Worm (Caenorhabditis elegans) whole organism, early embryonic: ENCODE results near the gene ugt-50.

Experiments used
- B0310.2 ChIP-seq: sonication (generic microtip); optimal IDR thresholded peaks from 2 replicates; lab custom pipeline; 2016; ENCODE audit warnings: mild to moderate bottlenecking, missing genetic modification characterization, missing compliant biosample characterization
- F13C5.2 ChIP-seq: sonication (generic microtip); optimal IDR thresholded peaks from 2 replicates; lab custom pipeline; 2017; ENCODE audit warnings: mild to moderate bottlenecking, missing genetic modification characterization, inconsistent platforms, missing compliant biosample characterization
- aly-1 ChIP-seq: sonication (generic microtip); optimal IDR thresholded peaks from 2 replicates; lab custom pipeline; 2016; ENCODE audit warnings: missing genetic modification characterization, missing compliant biosample characterization
- ama-1 ChIP-seq: fragments of 150-350 bp; optimal IDR thresholded peaks from 2 replicates; lab custom pipeline; 2014
- ceh-13 ChIP-seq: fragments of 200-800 bp; sonication (Bioruptor generic); optimal IDR thresholded peaks from 2 replicates; lab custom pipeline; 2018; ENCODE audit warnings: mild to moderate bottlenecking, missing genetic modification characterization, missing compliant biosample characterization
- ceh-36 ChIP-seq: sonication (generic microtip); optimal IDR thresholded peaks from 2 replicates; lab custom pipeline; 2016; ENCODE audit warnings: missing genetic modification characterization, inconsistent platforms, missing compliant biosample characterization
- ets-7 ChIP-seq: sonication (generic microtip); optimal IDR thresholded peaks from 2 replicates; lab custom pipeline; 2016; ENCODE audit warnings: missing genotype, missing genetic modification characterization, missing compliant biosample characterization
- flt-1 ChIP-seq: fragments of 200-800 bp; sonication (Bioruptor generic); IDR thresholded peaks from 2 replicates; pipeline ENCODE4 v1.3.6; 2022; ENCODE audit warnings: missing genetic modification characterization, missing compliant biosample characterization
- hmbx-1 ChIP-seq: sonication (generic microtip); optimal IDR thresholded peaks from 2 replicates; lab custom pipeline; 2016; ENCODE audit warnings: mild to moderate bottlenecking, missing genetic modification characterization, missing compliant biosample characterization
- hmg-4 ChIP-seq: fragments of 200-800 bp; sonication (Bioruptor generic); optimal IDR thresholded peaks from 2 replicates; lab custom pipeline; 2018; ENCODE audit warnings: mild to moderate bottlenecking, missing genetic modification characterization, missing compliant biosample characterization
- hnd-1 ChIP-seq: sonication (generic microtip); optimal IDR thresholded peaks from 2 replicates; lab custom pipeline; 2016; ENCODE audit warnings: missing genetic modification characterization, missing compliant biosample characterization
- pes-1 ChIP-seq: fragments of 200-800 bp; sonication (Bioruptor generic); IDR thresholded peaks from 2 replicates; pipeline ENCODE4 v1.3.6; 2022; ENCODE audit warnings: missing genetic modification reagents, missing genetic modification characterization, missing compliant biosample characterization
- scrt-1 ChIP-seq: fragments of 200-800 bp; sonication (Bioruptor generic); IDR thresholded peaks from 2 replicates; pipeline ENCODE4 v1.3.6; 2022; ENCODE audit warnings: missing genetic modification characterization, missing compliant biosample characterization
- sea-1 ChIP-seq: fragments of 200-800 bp; sonication (Bioruptor generic); conservative IDR thresholded peaks from 2 replicates; pipeline ENCODE4 v1.3.6; 2022; ENCODE audit warnings: missing genetic modification characterization, missing compliant biosample characterization
- tbx-11 ChIP-seq: fragments of 200-800 bp; sonication (Bioruptor generic); IDR thresholded peaks from 2 replicates; pipeline ENCODE4 v1.3.6; 2022; ENCODE audit warnings: missing genetic modification characterization, missing compliant biosample characterization
- tbx-37 ChIP-seq: fragments of 200-800 bp; sonication (Bioruptor generic); conservative IDR thresholded peaks from 2 replicates; pipeline ENCODE4 v1.3.6; 2022; ENCODE audit warnings: missing genetic modification reagents, missing genetic modification characterization, missing compliant biosample characterization
- tra-4 ChIP-seq: sonication (generic microtip); optimal IDR thresholded peaks from 2 replicates; lab custom pipeline; 2017; ENCODE audit warnings: missing genetic modification characterization, missing compliant biosample characterization

Gene ugt-50

ce11 chrX:12701963-12702362, 10.6 kb downstream of the ugt-50 start, which contains the start of gene nhr-214:
TSS of gene nhr-214 (minus strand) at chrX:12702063.
- TF ChIP-seq scrt-1 (GFP tag; lab: Robert Waterston, UW), result no peak
- TF ChIP-seq tbx-11, result no peak
- TF ChIP-seq ceh-13 (GFP tag; lab: Kevin White, UChicago), result no peak
- TF ChIP-seq ama-1, result no peak
- TF ChIP-seq B0310.2 (tag; lab: Kevin White, UChicago), result no peak
- no peak for TF ChIP-seq tra-4 (tag; lab: Kevin White, UChicago)

DNA sequence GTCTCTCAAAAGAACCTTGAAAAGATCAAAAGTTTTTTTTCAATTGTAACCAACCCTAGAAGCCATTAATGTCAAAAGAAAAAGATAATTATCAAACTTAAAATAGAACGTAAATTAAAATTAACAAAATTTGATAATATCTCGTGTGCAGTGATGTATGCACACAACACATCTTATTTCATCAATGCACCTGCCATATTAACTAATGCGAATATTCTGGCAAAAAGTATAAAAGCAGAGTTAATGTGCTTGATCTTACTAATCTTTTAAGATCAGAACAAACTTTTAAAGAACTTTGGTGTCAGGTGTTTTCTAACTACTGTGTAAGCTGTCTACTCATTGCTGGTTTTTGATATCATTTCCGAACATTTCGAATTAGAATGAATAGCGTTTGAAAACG, 11.3 kb downstream of the ugt-50 start:
- TF ChIP-seq pes-1 (GFP tag; lab: Robert Waterston, UW) (no peak), ceh-36 (tag; lab: Kevin White, UChicago) (no peak), sea-1 (GFP tag; lab: Robert Waterston, UW) (no peak), hmg-4 (GFP tag; lab: Kevin White, UChicago) (no peak), flt-1 (no peak), hmbx-1 (no peak), aly-1 (tag; lab: Kevin White, UChicago) (no peak), ets-7 (tag; lab: Kevin White, UChicago) (no peak), tbx-37 (GFP tag; lab: Robert Waterston, UW) (no peak), ceh-13 (GFP tag; lab: Kevin White, UChicago) (no peak)

- TF ChIP-seq hmg-4 (GFP tag; lab: Kevin White, UChicago) (no peak), tra-4 (tag; lab: Kevin White, UChicago) (no peak), F13C5.2 (tag; lab: Kevin White, UChicago) (no peak), ama-1 (no peak), scrt-1 (GFP tag; lab: Robert Waterston, UW) (no peak), B0310.2 (tag; lab: Kevin White, UChicago) (no peak), pes-1 (GFP tag; lab: Robert Waterston, UW) (no peak), ceh-13 (GFP tag; lab: Kevin White, UChicago) (no peak), sea-1 (GFP tag; lab: Robert Waterston, UW) (no peak), tbx-11 (no peak), tbx-37 (GFP tag; lab: Robert Waterston, UW) (no peak), aly-1 (tag; lab: Kevin White, UChicago) (no peak)
These were observed 13.3 kb downstream of the ugt-50 start, which contains the start of gene nhr-272 for ce11 chrX:12704721-12705120. TSS of gene nhr-272 (minus strand) at chrX:12704821.

DNA sequence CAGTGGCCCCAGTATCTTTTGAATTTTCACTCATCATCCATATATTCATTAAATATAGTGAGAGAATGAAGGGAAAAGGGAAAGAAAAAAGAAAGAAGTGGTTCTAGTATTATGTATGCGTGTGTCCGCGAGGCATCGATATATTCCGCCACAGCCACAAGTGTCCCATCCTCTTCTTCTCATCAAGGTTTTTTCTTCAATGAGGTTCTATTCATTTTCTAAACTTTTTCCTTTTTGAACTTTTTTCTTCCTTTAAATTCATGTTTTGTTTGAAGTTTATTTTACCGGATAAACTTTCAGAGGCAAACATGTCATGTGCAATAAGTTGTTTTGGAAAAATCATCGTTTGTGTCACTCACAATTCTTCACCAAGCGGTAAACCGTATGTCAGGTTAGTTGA, 21.0 kb downstream of the ugt-50 start, which contains the start of gene rgs-2:
Gene rgs-2 (plus strand): TSS at position 301 of the 400 bp plus-strand sequence.
- TF ChIP-seq sea-1 (GFP tag; lab: Robert Waterston, UW) (no peak), aly-1 (tag; lab: Kevin White, UChicago) (no peak), pes-1 (GFP tag; lab: Robert Waterston, UW) (no peak), hnd-1 (tag; lab: Kevin White, UChicago) (no peak)

DNA sequence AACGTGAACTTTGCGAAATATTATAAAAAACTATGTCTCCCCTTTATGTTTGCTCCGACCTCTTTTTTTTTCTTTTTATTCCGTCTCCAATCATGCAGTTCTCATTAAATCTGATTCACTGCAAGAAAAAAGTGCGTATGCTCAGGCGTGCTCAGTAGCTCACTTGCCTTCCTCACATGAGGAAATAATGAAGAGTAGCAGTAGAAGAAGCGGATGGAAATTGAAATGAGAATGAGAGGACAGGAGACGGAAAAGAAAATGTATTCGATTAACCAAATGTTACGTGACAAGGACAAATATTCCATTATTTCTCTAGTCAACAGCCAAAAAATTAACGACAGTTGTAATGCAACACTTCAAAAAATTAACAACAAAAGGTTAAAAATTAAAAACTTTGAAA, 21.6 kb downstream of the ugt-50 start:
- no peak for TF ChIP-seq ets-7 (tag; lab: Kevin White, UChicago)
- TF ChIP-seq sea-1 (GFP tag; lab: Robert Waterston, UW), result no peak
- TF ChIP-seq ceh-13 (GFP tag; lab: Kevin White, UChicago), result no peak
- no peak for TF ChIP-seq flt-1
- no peak for TF ChIP-seq pes-1 (GFP tag; lab: Robert Waterston, UW)
- TF ChIP-seq tra-4 (tag; lab: Kevin White, UChicago), result no peak
- no peak for TF ChIP-seq hnd-1 (tag; lab: Kevin White, UChicago)
- no peak for TF ChIP-seq aly-1 (tag; lab: Kevin White, UChicago)
- TF ChIP-seq F13C5.2 (tag; lab: Kevin White, UChicago), result no peak
- no peak for TF ChIP-seq ama-1
- no peak for TF ChIP-seq tbx-37 (GFP tag; lab: Robert Waterston, UW)
- no peak for TF ChIP-seq scrt-1 (GFP tag; lab: Robert Waterston, UW)
- no peak for TF ChIP-seq hmg-4 (GFP tag; lab: Kevin White, UChicago)
- no peak for TF ChIP-seq B0310.2 (tag; lab: Kevin White, UChicago)
- no peak for TF ChIP-seq tbx-11
- no peak for TF ChIP-seq hmbx-1
- TF ChIP-seq ceh-36 (tag; lab: Kevin White, UChicago), result no peak

- TF ChIP-seq tbx-11 (no peak), sea-1 (GFP tag; lab: Robert Waterston, UW) (no peak), F13C5.2 (tag; lab: Kevin White, UChicago) (no peak), hmbx-1 (no peak), hnd-1 (tag; lab: Kevin White, UChicago) (no peak), B0310.2 (tag; lab: Kevin White, UChicago) (no peak), ceh-13 (GFP tag; lab: Kevin White, UChicago) (no peak), hmg-4 (GFP tag; lab: Kevin White, UChicago) (no peak), aly-1 (tag; lab: Kevin White, UChicago) (no peak)
These were observed 30.1 kb downstream of the ugt-50 start for ce11 chrX:12721429-12721828.

DNA sequence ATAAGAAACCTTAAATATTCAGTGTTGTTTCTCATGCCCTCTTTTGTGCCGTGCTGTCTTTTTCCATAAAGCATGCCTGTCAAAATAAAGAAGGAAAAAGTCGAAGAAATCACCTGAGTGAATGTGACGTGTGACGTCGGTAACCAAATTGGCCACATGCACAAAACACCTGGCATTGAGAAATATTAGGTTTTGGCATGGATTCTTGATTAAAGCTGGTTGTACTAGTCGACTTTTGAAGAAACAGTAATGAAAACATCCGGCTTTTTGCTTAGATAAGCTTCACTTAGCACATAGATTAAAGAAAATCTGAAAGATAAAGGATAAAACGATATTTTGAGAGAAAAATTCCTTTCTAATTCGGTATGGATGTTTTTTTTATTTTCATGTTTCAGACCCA, 34.8 kb downstream of the ugt-50 start:
- TF ChIP-seq F13C5.2 (tag; lab: Kevin White, UChicago), result no peak
- no peak for TF ChIP-seq B0310.2 (tag; lab: Kevin White, UChicago)
- no peak for TF ChIP-seq ets-7 (tag; lab: Kevin White, UChicago)
- TF ChIP-seq hnd-1 (tag; lab: Kevin White, UChicago), result no peak
- TF ChIP-seq tbx-11, result no peak
- no peak for TF ChIP-seq hmg-4 (GFP tag; lab: Kevin White, UChicago)

DNA sequence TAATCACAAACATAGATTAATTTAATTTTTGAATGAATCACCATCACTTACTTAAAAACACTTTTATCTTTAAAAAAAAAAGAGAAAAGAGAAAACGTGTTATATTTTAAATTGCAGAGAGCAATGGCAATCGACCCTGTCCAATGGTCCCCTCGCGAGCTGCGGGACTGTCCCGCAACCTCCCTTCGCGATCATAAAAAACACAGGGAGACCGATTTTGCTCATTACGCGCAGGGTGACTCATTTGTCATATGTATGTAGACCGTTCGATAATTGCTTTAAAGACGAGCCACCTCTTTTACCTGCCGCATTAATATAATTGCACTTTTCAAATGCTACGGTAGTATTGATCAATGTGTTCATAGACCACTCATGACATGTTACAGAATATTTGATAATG, 38.7 kb downstream of the ugt-50 start:
- TF ChIP-seq ceh-13 (GFP tag; lab: Kevin White, UChicago), result no peak
- TF ChIP-seq ama-1, result no peak
- no peak for TF ChIP-seq ceh-36 (tag; lab: Kevin White, UChicago)
- no peak for TF ChIP-seq pes-1 (GFP tag; lab: Robert Waterston, UW)
- TF ChIP-seq scrt-1 (GFP tag; lab: Robert Waterston, UW), result no peak
- TF ChIP-seq flt-1, result no peak
- TF ChIP-seq aly-1 (tag; lab: Kevin White, UChicago), result no peak
